Fruit fly (Drosophila melanogaster): ENCODE measurements around the gene CG3402.

The CG3402 gene

DNA sequence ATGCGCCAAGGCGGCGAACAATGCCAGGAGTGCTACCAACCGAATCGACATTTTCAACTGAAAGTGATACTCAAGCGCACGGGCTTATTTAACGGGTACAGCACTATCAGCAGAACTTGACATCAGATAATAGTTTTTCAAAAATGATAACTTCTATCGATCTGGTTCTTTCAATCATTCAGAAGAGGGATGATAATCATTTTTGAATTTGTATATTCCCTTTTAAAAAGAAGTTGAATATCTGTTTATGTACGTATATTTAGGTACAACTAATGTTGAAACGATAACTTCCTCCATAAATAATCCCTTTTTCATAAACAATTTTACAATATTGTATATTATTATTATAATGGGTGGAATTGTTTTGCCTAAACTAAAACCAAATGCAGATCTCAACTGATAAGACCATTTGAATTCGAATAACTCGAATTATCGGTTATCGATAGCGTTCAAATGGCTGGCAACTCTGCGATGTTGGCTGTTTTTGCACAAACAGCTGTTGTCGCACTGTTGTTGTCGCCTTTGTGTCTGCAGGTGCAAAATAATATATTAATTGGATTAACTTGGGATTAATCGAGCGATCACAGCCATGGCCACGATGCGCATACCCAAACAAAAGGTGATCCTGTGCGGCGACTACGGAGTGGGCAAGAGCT is 37.5 kb upstream of the CG3402 start, which contains the start of the genes CG32483 and RabX6 (continued):
- TF ChIP-seq Nf-YB (GFP tag; optimal IDR thresholded peaks at IDR 0.05) (no peak), lmd (GFP tag; IDR thresholded peaks at IDR 0.05) (no peak), row (GFP tag; IDR thresholded peaks at IDR 0.05) (no peak), CG10959 (GFP tag; IDR thresholded peaks at IDR 0.05) (no peak), en (GFP tag; optimal IDR thresholded peaks at IDR 0.05) (no peak), zfh1 (GFP tag; IDR thresholded peaks at IDR 0.05) (no peak), dysf (GFP tag; IDR thresholded peaks at IDR 0.05) (no peak), hb (GFP tag; IDR thresholded peaks at IDR 0.05; ENCODE audit: partially characterized antibody) (no peak; the same call in 2 of the 3 replicates), CG9817 (tag; optimal IDR thresholded peaks at IDR 0.05) (no peak), Xbp1 (GFP tag; optimal IDR thresholded peaks at IDR 0.05) (no peak), abd-A (tag; optimal IDR thresholded peaks at IDR 0.05) (no peak), CG12769 (tag; optimal IDR thresholded peaks at IDR 0.05) (no peak), ind (GFP tag; optimal IDR thresholded peaks at IDR 0.05) (no peak), Rx (GFP tag; IDR thresholded peaks at IDR 0.05) (no peak), fd3F (GFP tag; optimal IDR thresholded peaks at IDR 0.05) (no peak), Six4 (GFP tag; optimal IDR thresholded peaks at IDR 0.05) (no peak), cg (GFP tag; optimal IDR thresholded peaks at IDR 0.05) (no peak), twi (tag; optimal IDR thresholded peaks at IDR 0.05) (no peak), CkIIα-i1 (GFP tag; IDR thresholded peaks at IDR 0.05) (no peak), mam (GFP tag; optimal IDR thresholded peaks at IDR 0.05) (no peak), ewg (GFP tag; optimal IDR thresholded peaks at IDR 0.05) (peak; percentile 8), Max (GFP tag; optimal IDR thresholded peaks at IDR 0.05) (no peak), Lhr (GFP tag; optimal IDR thresholded peaks at IDR 0.05) (peak; percentile 18), CG12299 (tag; optimal IDR thresholded peaks at IDR 0.05) (no peak), CG7556 (GFP tag; optimal IDR thresholded peaks at IDR 0.05) (no peak), CrebB (tag; optimal IDR thresholded peaks at IDR 0.05) (no peak), scrt (GFP tag; optimal IDR thresholded peaks at IDR 0.05) (no peak), CG18011 (GFP tag; optimal IDR thresholded peaks at IDR 0.05) (no peak), tna (GFP tag; IDR thresholded peaks at IDR 0.05; ENCODE audit: partially characterized antibody) (no peak), gfzf (GFP tag; optimal IDR thresholded peaks at IDR 0.05) (peak; percentile 18), H15 (GFP tag; IDR thresholded peaks at IDR 0.05) (no peak), CG2875 (GFP tag; optimal IDR thresholded peaks at IDR 0.05) (no peak), z (GFP tag; IDR thresholded peaks at IDR 0.05) (no peak), HHEX (GFP tag; optimal IDR thresholded peaks at IDR 0.05) (no peak), CG17385 (GFP tag; optimal IDR thresholded peaks at IDR 0.05) (no peak), nmo (GFP tag; optimal IDR thresholded peaks at IDR 0.05) (no peak), CHES-1-like (GFP tag; optimal IDR thresholded peaks at IDR 0.05) (no peak), gce (GFP tag; IDR thresholded peaks at IDR 0.05) (no peak), tll (GFP tag; optimal IDR thresholded peaks at IDR 0.05) (no peak), MTF-1 (GFP tag; optimal IDR thresholded peaks at IDR 0.05; ENCODE audit: borderline replicate concordance) (no peak), CG10274 (GFP tag; optimal IDR thresholded peaks at IDR 0.05) (no peak), tin (GFP tag; optimal IDR thresholded peaks at IDR 0.05) (no peak), ash1 (GFP tag; optimal IDR thresholded peaks at IDR 0.05) (no peak), CG9876 (GFP tag; optimal IDR thresholded peaks at IDR 0.05) (no peak), CG17328 (GFP tag; IDR thresholded peaks at IDR 0.05) (no peak), CG12942 (GFP tag; optimal IDR thresholded peaks at IDR 0.05) (no peak), CG16815 (GFP tag; optimal IDR thresholded peaks at IDR 0.05) (no peak), ac (GFP tag; optimal IDR thresholded peaks at IDR 0.05) (no peak), CG9437 (GFP tag; optimal IDR thresholded peaks at IDR 0.05) (no peak), CG7372 (GFP tag; IDR thresholded peaks at IDR 0.05) (no peak)

Data from whole organism, embryonic.